Worm (Caenorhabditis elegans) whole organism, young adult: ENCODE data around the gene syx-16.

Experiments used
- B0261.1 ChIP-seq: sonication (generic microtip); optimal IDR thresholded peaks from 2 replicates; lab custom pipeline; 2016; ENCODE audit warnings: mild to moderate bottlenecking, missing genetic modification characterization, moderate library complexity, missing compliant biosample characterization
- C06A6.2 ChIP-seq: fragments of 200-800 bp; sonication (Bioruptor generic); conservative IDR thresholded peaks from 2 replicates; pipeline ENCODE4 v1.3.6; 2022; ENCODE audit warnings: missing genetic modification characterization, missing compliant biosample characterization
- F23B12.7 ChIP-seq: sonication (generic microtip); optimal IDR thresholded peaks from 2 replicates; lab custom pipeline; 2017; ENCODE audit warnings: missing genetic modification characterization, mild to moderate bottlenecking, missing compliant biosample characterization, antibody characterized with exemption, moderate library complexity; ENCODE audit not compliant: insufficient read depth
- F33H1.4 ChIP-seq: fragments of 200-800 bp; sonication (Bioruptor generic); IDR thresholded peaks from 2 replicates; pipeline ENCODE4 v1.3.6; 2022; ENCODE audit warnings: missing genetic modification reagents, missing genetic modification characterization, missing compliant biosample characterization
- F39B2.1 ChIP-seq: fragments of 200-800 bp; sonication (Bioruptor generic); IDR thresholded peaks from 2 replicates; pipeline ENCODE4 v1.3.6; 2022; ENCODE audit warnings: missing genetic modification reagents, missing genetic modification characterization, missing compliant biosample characterization
- F52B5.7 ChIP-seq: sonication (generic microtip); optimal IDR thresholded peaks from 2 replicates; lab custom pipeline; 2016; ENCODE audit warnings: mild to moderate bottlenecking, missing genetic modification characterization, missing compliant biosample characterization
- K12H6.12 ChIP-seq: fragments of 200-800 bp; sonication (Bioruptor generic); optimal IDR thresholded peaks from 2 replicates; lab custom pipeline; 2018; ENCODE audit warnings: mild to moderate bottlenecking, missing genetic modification characterization, missing compliant biosample characterization
- Y53F4B.3 ChIP-seq: fragments of 200-800 bp; sonication (Bioruptor generic); IDR thresholded peaks from 2 replicates; pipeline ENCODE4 v1.3.6; 2022; ENCODE audit warnings: missing genetic modification reagents, missing genetic modification characterization, missing compliant biosample characterization
- Y56A3A.18 ChIP-seq: fragments of 200-800 bp; sonication (Bioruptor generic); IDR thresholded peaks from 2 replicates; pipeline ENCODE4 v1.3.6; 2022; ENCODE audit warnings: missing genetic modification reagents, missing genetic modification characterization, missing compliant biosample characterization
- Y67H2A.10 ChIP-seq: fragments of 200-800 bp; sonication (Bioruptor generic); conservative IDR thresholded peaks from 2 replicates; pipeline ENCODE4 v1.3.6; 2022; ENCODE audit warnings: missing genetic modification reagents, missing genetic modification characterization, missing compliant biosample characterization
- akir-1 ChIP-seq: fragments of 200-800 bp; sonication (Bioruptor generic); optimal IDR thresholded peaks from 2 replicates; lab custom pipeline; 2018; ENCODE audit warnings: mild to moderate bottlenecking, missing genetic modification characterization, moderate library complexity, missing compliant biosample characterization
- aptf-2 ChIP-seq: fragments of 200-800 bp; sonication (Bioruptor generic); conservative IDR thresholded peaks from 2 replicates; pipeline ENCODE4 v1.3.6; 2022; ENCODE audit warnings: missing genetic modification reagents, missing genetic modification characterization, missing compliant biosample characterization
- athp-1 ChIP-seq: sonication (generic microtip); optimal IDR thresholded peaks from 2 replicates; lab custom pipeline; 2017; ENCODE audit warnings: mild to moderate bottlenecking, missing genetic modification characterization, missing compliant biosample characterization
- attf-5 ChIP-seq: fragments of 200-800 bp; sonication (Bioruptor generic); optimal IDR thresholded peaks from 2 replicates; lab custom pipeline; 2018; ENCODE audit warnings: mild to moderate bottlenecking, missing genetic modification characterization, missing compliant biosample characterization
- ceh-27 ChIP-seq: fragments of 200-800 bp; sonication (Bioruptor generic); optimal IDR thresholded peaks from 2 replicates; lab custom pipeline; 2018; ENCODE audit warnings: mild to moderate bottlenecking, missing genetic modification characterization, moderate library complexity, missing compliant biosample characterization
- chd-7 ChIP-seq: sonication (generic microtip); optimal IDR thresholded peaks from 2 replicates; lab custom pipeline; 2016; ENCODE audit warnings: mild to moderate bottlenecking, missing genetic modification characterization, moderate library complexity, missing compliant biosample characterization
- dpff-1 ChIP-seq: sonication (generic microtip); optimal IDR thresholded peaks from 2 replicates; lab custom pipeline; 2017; ENCODE audit warnings: mild to moderate bottlenecking, missing genetic modification characterization, missing compliant biosample characterization
- efl-1 ChIP-seq: fragments of 150-350 bp; optimal IDR thresholded peaks from 2 replicates; lab custom pipeline; 2014; ENCODE audit warnings: missing biosample characterization, missing genetic modification reagents, missing genetic modification characterization
- gei-17 ChIP-seq: fragments of 200-800 bp; sonication (Bioruptor generic); optimal IDR thresholded peaks from 2 replicates; lab custom pipeline; 2018; ENCODE audit warnings: mild to moderate bottlenecking, missing genetic modification characterization, missing compliant biosample characterization
- him-1 ChIP-seq: sonication (generic microtip); optimal IDR thresholded peaks from 2 replicates; lab custom pipeline; 2016; ENCODE audit warnings: missing genotype, missing genetic modification reagents, missing genetic modification characterization, missing compliant biosample characterization
- hlh-26 ChIP-seq: fragments of 200-800 bp; sonication (Bioruptor generic); conservative IDR thresholded peaks from 2 replicates; pipeline ENCODE4 v1.3.6; 2022; ENCODE audit warnings: missing genetic modification reagents, missing genetic modification characterization, missing compliant biosample characterization
- hmg-1.2 ChIP-seq: fragments of 200-800 bp; sonication (Bioruptor generic); IDR thresholded peaks from 2 replicates; pipeline ENCODE4 v1.3.6; 2022; ENCODE audit warnings: missing genetic modification reagents, missing genetic modification characterization, missing compliant biosample characterization
- lag-1 ChIP-seq: fragments of 200-800 bp; sonication (Bioruptor generic); IDR thresholded peaks from 2 replicates; pipeline ENCODE4 v1.3.6; 2022; ENCODE audit warnings: missing genetic modification reagents, missing genetic modification characterization, missing compliant biosample characterization
- lsl-1 ChIP-seq: fragments of 200-800 bp; sonication (Bioruptor generic); optimal IDR thresholded peaks from 2 replicates; lab custom pipeline; 2018; ENCODE audit warnings: mild to moderate bottlenecking, missing genetic modification characterization, moderate library complexity, missing compliant biosample characterization
- madf-3 ChIP-seq: fragments of 200-800 bp; sonication (Bioruptor generic); IDR thresholded peaks from 2 replicates; pipeline ENCODE4 v1.3.6; 2022; ENCODE audit warnings: missing genetic modification reagents, missing genetic modification characterization, missing compliant biosample characterization
- mxl-1 ChIP-seq: sonication (generic microtip); optimal IDR thresholded peaks from 2 replicates; lab custom pipeline; 2016; ENCODE audit warnings: missing genetic modification characterization, missing compliant biosample characterization
- nhr-120 ChIP-seq: fragments of 200-800 bp; sonication (Bioruptor generic); IDR thresholded peaks from 2 replicates; pipeline ENCODE4 v1.3.6; 2022; ENCODE audit warnings: missing genetic modification characterization, missing compliant biosample characterization
- nhr-27 ChIP-seq: fragments of 200-800 bp; sonication (Bioruptor generic); optimal IDR thresholded peaks from 2 replicates; lab custom pipeline; 2018; ENCODE audit warnings: mild to moderate bottlenecking, missing genetic modification characterization, moderate library complexity, missing compliant biosample characterization
- sdz-38 ChIP-seq: sonication (generic microtip); optimal IDR thresholded peaks from 2 replicates; lab custom pipeline; 2016; ENCODE audit warnings: missing genotype, missing genetic modification characterization, missing compliant biosample characterization
- snpc-1.1 ChIP-seq: sonication (generic microtip); optimal IDR thresholded peaks from 2 replicates; lab custom pipeline; 2017; ENCODE audit warnings: missing genetic modification characterization, mild to moderate bottlenecking, missing compliant biosample characterization, antibody characterized with exemption, moderate library complexity, missing genotype, missing genetic modification reagents; ENCODE audit not compliant: insufficient read depth
- snpc-1.3 ChIP-seq: sonication (generic microtip); optimal IDR thresholded peaks from 2 replicates; lab custom pipeline; 2017; ENCODE audit warnings: missing genetic modification characterization, mild to moderate bottlenecking, missing compliant biosample characterization, antibody characterized with exemption, moderate library complexity, missing genotype, missing genetic modification reagents; ENCODE audit not compliant: insufficient read depth
- snpc-3.4 ChIP-seq: sonication (generic microtip); optimal IDR thresholded peaks from 2 replicates; lab custom pipeline; 2017; ENCODE audit warnings: missing genetic modification characterization, mild to moderate bottlenecking, missing compliant biosample characterization, antibody characterized with exemption, moderate library complexity, missing genotype, missing genetic modification reagents
- tbx-9 ChIP-seq: sonication (generic microtip); optimal IDR thresholded peaks from 2 replicates; lab custom pipeline; 2016; ENCODE audit warnings: borderline replicate concordance, missing genetic modification characterization, inconsistent platforms, missing compliant biosample characterization

The syx-16 gene

DNA sequence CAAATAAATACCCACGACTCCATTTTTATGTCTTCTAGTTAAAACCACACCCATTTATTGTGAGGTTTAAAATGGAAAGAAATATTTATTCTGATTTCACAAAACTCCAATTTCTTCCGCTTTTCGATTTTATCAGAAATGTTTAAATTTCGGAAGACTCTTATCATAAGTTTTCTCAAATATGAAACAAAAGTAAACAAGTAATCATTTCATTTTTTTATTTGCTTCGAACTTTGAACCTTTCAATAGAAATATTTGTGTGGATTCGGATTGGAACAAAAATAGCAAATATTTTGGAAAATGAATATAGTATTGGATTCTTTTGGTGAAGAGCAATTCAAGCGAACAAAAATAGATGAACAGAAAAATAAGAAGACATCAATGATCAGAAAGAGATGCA lies 12.9 kb upstream of the syx-16 start:
- TF ChIP-seq snpc-3.4, result no peak
- no peak for TF ChIP-seq lag-1 (GFP tag; lab: Robert Waterston, UW)
- no peak for TF ChIP-seq F33H1.4
- no peak for TF ChIP-seq chd-7 (tag; lab: Kevin White, UChicago)
- no peak for TF ChIP-seq nhr-27 (tag; lab: Kevin White, UChicago)
- TF ChIP-seq akir-1 (GFP tag; lab: Kevin White, UChicago), result no peak
- no peak for TF ChIP-seq madf-3
- no peak for TF ChIP-seq him-1
- TF ChIP-seq, all 124 proteins: peak for 0

DNA sequence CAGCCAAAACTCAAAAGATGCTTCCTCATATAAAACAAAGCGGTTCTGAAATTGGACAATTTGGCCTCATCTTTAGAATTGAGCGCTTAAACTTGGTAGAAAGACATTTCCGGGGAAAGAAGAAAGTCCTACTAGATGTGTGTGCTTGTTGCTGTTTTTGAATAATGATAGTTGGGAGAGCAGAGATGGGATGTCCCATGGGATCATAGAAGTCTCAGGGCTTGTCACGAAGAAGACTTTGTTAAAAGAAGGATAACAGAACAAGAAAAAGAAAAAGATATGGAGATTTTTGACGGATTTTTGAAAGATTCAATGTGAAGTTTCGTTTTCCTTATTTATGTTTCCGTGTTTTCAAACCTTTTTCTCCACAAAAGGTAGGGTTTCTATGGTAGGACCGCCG lies 9.8 kb upstream of the syx-16 start, which contains the start of gene ZC155.2:
Gene ZC155.2 (plus strand): TSS at position 301 of the 400 bp plus-strand sequence.
- no peak for TF ChIP-seq ceh-27 (GFP tag; lab: Kevin White, UChicago)
- no peak for TF ChIP-seq nhr-120 (GFP tag; lab: Robert Waterston, UW)
- no peak for TF ChIP-seq gei-17 (GFP tag; lab: Kevin White, UChicago)

DNA sequence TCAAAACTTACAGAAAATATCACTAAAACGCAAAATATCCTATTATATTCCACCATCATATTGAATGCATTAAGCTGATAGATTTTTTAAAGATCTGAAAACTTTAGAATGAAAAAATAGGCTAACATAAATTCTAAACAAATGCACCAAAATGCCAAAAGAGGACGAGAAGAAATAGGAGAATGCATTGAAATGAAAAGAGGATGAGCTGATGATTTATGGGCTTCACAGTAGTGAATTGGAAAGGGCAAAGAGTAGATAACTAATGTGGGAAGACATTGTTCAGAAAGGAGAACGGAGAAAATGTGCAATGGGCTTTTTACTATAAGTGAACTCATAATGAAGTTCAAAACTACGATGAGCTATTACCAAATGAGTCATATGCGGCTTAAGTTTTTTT lies 8.6 kb upstream of the syx-16 start, which contains the start of gene cutl-19:
Gene cutl-19 (minus strand): TSS at position 101 of the 400 bp plus-strand sequence.
- no peak for TF ChIP-seq F52B5.7 (tag; lab: Kevin White, UChicago)
- no peak for TF ChIP-seq F23B12.7
- TF ChIP-seq mxl-1 (tag; lab: Kevin White, UChicago), result no peak
- no peak for TF ChIP-seq F39B2.1 (GFP tag; lab: Robert Waterston, UW)
- no peak for TF ChIP-seq dpff-1 (tag; lab: Kevin White, UChicago)
- no peak for TF ChIP-seq Y53F4B.3 (GFP tag; lab: Robert Waterston, UW)
- no peak for TF ChIP-seq snpc-1.3
- TF ChIP-seq Y67H2A.10 (GFP tag; lab: Robert Waterston, UW), result no peak
- TF ChIP-seq aptf-2, result no peak
- no peak for TF ChIP-seq tbx-9 (tag; lab: Kevin White, UChicago)
- TF ChIP-seq B0261.1 (tag; lab: Kevin White, UChicago), result no peak

DNA sequence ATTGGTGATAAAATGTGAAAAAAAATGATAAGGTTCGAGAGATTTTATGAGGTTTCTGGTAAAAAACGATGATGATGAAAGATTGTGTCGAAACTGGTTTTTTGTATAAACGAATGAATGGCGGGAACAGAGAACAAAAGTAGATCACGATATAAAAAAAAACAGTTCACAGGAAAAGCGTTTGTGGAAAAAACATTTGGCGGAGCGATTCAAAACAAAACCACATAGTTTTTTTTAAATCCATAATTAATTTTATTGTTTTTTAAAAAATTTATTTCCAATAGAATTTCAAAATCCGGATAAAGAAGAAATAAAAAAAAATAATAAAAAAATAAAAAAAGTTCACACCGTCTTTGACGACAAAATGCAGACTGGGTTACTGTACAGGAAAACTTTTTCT lies 6.5 kb upstream of the syx-16 start, which contains the start of gene ZC155.4:
Gene ZC155.4 (minus strand): TSS at position 101 of the 400 bp plus-strand sequence.
- peak; percentile 42 for TF ChIP-seq efl-1 (GFP tag; lab: Kevin White, UChicago)
- TF ChIP-seq lsl-1, result peak; percentile 67
- no peak for TF ChIP-seq Y56A3A.18 (GFP tag; lab: Robert Waterston, UW)

DNA sequence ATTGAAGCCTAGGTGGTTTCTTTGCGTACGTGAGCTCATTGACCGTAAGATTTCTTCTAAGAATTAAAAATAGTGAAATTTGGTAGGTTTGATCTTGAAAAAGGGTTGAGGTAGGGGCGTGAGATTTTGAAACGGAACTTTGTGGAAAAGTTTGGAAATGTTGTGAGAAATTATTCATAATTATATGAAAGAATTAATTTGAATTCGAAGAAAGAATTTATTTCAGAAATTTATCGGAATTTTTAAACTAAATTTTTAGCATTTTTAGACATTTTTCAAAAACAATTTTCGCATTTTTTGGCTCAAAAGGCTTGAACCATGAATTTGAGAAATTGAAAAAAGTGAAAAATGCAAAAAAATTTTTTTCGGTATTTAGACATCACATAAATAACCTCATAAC lies 5.3 kb upstream of the syx-16 start:
- TF ChIP-seq hlh-26 (GFP tag; lab: Robert Waterston, UW) (no peak), sdz-38 (tag; lab: Kevin White, UChicago) (no peak), C06A6.2 (GFP tag; lab: Robert Waterston, UW) (no peak), tbx-9 (tag; lab: Kevin White, UChicago) (no peak), K12H6.12 (no peak), attf-5 (GFP tag; lab: Kevin White, UChicago) (no peak), ceh-27 (GFP tag; lab: Kevin White, UChicago) (no peak), snpc-1.1 (tag; lab: Kevin White, UChicago) (no peak), hmg-1.2 (no peak), athp-1 (no peak)
